Fruit fly (Drosophila melanogaster): ENCODE results near the gene CG2930.

Gene CG2930

DNA sequence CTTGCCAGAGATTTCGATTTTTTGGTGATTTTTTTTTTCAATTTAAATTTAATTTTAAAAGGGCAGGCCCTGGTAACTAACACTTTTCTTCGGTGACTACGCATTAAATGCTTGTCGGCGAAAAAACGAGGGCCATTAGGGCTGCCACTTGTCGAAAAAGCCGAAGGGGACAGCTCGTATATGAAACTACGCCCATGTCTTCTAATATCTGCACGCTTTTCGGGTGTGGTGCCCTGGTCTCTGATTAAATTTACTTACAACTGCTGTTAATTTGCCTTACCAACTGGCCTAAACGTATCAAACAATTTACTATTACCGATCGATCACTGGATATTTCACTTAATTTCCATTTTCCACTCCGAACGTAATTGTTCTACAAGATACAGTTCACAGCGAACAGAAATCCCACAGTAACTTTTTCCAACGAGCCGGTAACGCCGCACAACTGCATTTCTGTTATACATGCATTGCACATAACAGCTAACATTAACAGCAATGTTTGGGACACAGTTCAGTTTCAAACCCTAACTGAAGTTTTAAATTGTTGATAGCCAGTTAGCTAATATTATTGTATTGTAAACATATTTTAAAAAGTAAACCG, 6.4 kb upstream of the CG2930 start (continued):
- TF ChIP-seq hkb (optimal IDR thresholded peaks at IDR 0.05) (peak; percentile 30), hkb (GFP tag; IDR thresholded peaks at IDR 0.05) (no peak), sens (GFP tag) (peak; percentile 69), wor (GFP tag; IDR thresholded peaks at IDR 0.05) (no peak), HmgD (GFP tag; optimal IDR thresholded peaks at IDR 0.05) (peak; percentile 12), ato (GFP tag; IDR thresholded peaks at IDR 0.05; ENCODE audit: partially characterized antibody) (no peak), CTCF (GFP tag; optimal IDR thresholded peaks at IDR 0.05) (peak; percentile 58), Ets97D (GFP tag; optimal IDR thresholded peaks at IDR 0.05) (peak; percentile 36), BEAF-32 (GFP tag; optimal IDR thresholded peaks at IDR 0.05) (peak; percentile 17), CG15514 (GFP tag; optimal IDR thresholded peaks at IDR 0.05) (peak; percentile 29), Xrp1 (GFP tag; IDR thresholded peaks at IDR 0.05) (no peak), cwo (GFP tag; optimal IDR thresholded peaks at IDR 0.05) (no peak), slou (GFP tag; optimal IDR thresholded peaks at IDR 0.05) (no peak), Drgx (GFP tag; IDR thresholded peaks at IDR 0.05) (no peak), chif (GFP tag; optimal IDR thresholded peaks at IDR 0.05) (peak in 1 of 2 experiments; percentile 13), sqz (GFP tag; optimal IDR thresholded peaks at IDR 0.05) (no peak), Trl (optimal IDR thresholded peaks at IDR 0.05) (no peak), Trl (GFP tag; optimal IDR thresholded peaks at IDR 0.05) (peak; percentile 40), CG10543 (GFP tag; optimal IDR thresholded peaks at IDR 0.05) (peak; percentile 35), CG4707 (GFP tag; optimal IDR thresholded peaks at IDR 0.05) (no peak), dpn (GFP tag; optimal IDR thresholded peaks at IDR 0.05) (peak; percentile 20 to 37), H15 (GFP tag; IDR thresholded peaks at IDR 0.05) (no peak), Chrac-16 (GFP tag; optimal IDR thresholded peaks at IDR 0.05) (no peak), ewg (GFP tag; optimal IDR thresholded peaks at IDR 0.05) (no peak), CG10267 (tag; optimal IDR thresholded peaks at IDR 0.05) (no peak)

- TF ChIP-seq CG4707 (GFP tag; optimal IDR thresholded peaks at IDR 0.05) (no peak), vvl (GFP tag; IDR thresholded peaks at IDR 0.05) (peak; percentile 42; the same call in 1 of the 2 replicates), gsb-n (tag; optimal IDR thresholded peaks at IDR 0.05) (no peak), Xbp1 (GFP tag; optimal IDR thresholded peaks at IDR 0.05) (no peak), CrebB (tag; optimal IDR thresholded peaks at IDR 0.05) (no peak), ara (GFP tag; IDR thresholded peaks at IDR 0.05) (no peak), mirr (GFP tag; optimal IDR thresholded peaks at IDR 0.05) (no peak), Optix (GFP tag; IDR thresholded peaks at IDR 0.05) (no peak), CG2875 (GFP tag; optimal IDR thresholded peaks at IDR 0.05) (no peak), CG13424 (tag; optimal IDR thresholded peaks at IDR 0.05) (no peak), phol (tag; optimal IDR thresholded peaks at IDR 0.05) (no peak), CG10543 (GFP tag; optimal IDR thresholded peaks at IDR 0.05) (no peak), tap (tag; optimal IDR thresholded peaks at IDR 0.05) (no peak), CG8290 (GFP tag; optimal IDR thresholded peaks at IDR 0.05) (no peak), CG8290 (tag; optimal IDR thresholded peaks at IDR 0.05) (no peak), odd (GFP tag; optimal IDR thresholded peaks at IDR 0.05) (no peak), CG14667 (GFP tag; IDR thresholded peaks at IDR 0.05) (no peak), chinmo (GFP tag; IDR thresholded peaks at IDR 0.05; ENCODE audit: partially characterized antibody) (0 out of 4 replicates have a peak, but pooled peaks have one; percentile 41), dmrt99B (tag; optimal IDR thresholded peaks at IDR 0.05) (no peak), amos (GFP tag; IDR thresholded peaks at IDR 0.05; ENCODE audit: partially characterized antibody) (no peak), pfk (GFP tag; optimal IDR thresholded peaks at IDR 0.05) (no peak), CG7839 (tag; optimal IDR thresholded peaks at IDR 0.05) (no peak), Blimp-1 (GFP tag; optimal IDR thresholded peaks at IDR 0.05) (peak; percentile 51), CG8944 (GFP tag; optimal IDR thresholded peaks at IDR 0.05) (no peak), kni (GFP tag; optimal IDR thresholded peaks at IDR 0.05) (no peak), CkIIα-i1 (GFP tag; IDR thresholded peaks at IDR 0.05) (no peak), cas (GFP tag; IDR thresholded peaks at IDR 0.05) (no peak), Gsc (GFP tag; IDR thresholded peaks at IDR 0.05) (no peak), CG8478 (optimal IDR thresholded peaks at IDR 0.05) (no peak), Lpt (GFP tag; optimal IDR thresholded peaks at IDR 0.05) (no peak)
Observed at dm6 chrX:3866104-3866503, 2.7 kb upstream of the CG2930 start.

All from whole organism, embryonic.